Fruit fly (Drosophila melanogaster) whole organism, prepupa: ENCODE measurements around the gene lsn.
A peak's percentile ranks its signal among the peaks of the same experiment; 100 is the strongest.

Experiments used
- CG10631 ChIP-seq: fragments of 200-800 bp; sonication (Bioruptor generic); optimal IDR thresholded peaks from 2 replicates; lab custom pipeline; 2016; ENCODE audit warnings: missing biosample characterization, missing genetic modification characterization
- CG10669 ChIP-seq: fragments of 200-800 bp; sonication (Bioruptor generic); optimal IDR thresholded peaks from 3 replicates; lab custom pipeline; 2018; ENCODE audit warnings: missing biosample characterization, mild to moderate bottlenecking, missing genetic modification characterization, moderate library complexity
- CG11762 ChIP-seq: fragments of 200-800 bp; sonication (Bioruptor generic); optimal IDR thresholded peaks from 3 replicates; lab custom pipeline; 2016; ENCODE audit warnings: missing biosample characterization, missing genetic modification characterization; ENCODE audit not compliant: insufficient read depth
- CG11902 ChIP-seq: fragments of 200-800 bp; sonication (Bioruptor generic); optimal IDR thresholded peaks from 3 replicates; lab custom pipeline; 2016; ENCODE audit warnings: missing biosample characterization, missing genetic modification characterization
- CG15336 ChIP-seq: fragments of 200-800 bp; sonication (Bioruptor generic); IDR thresholded peaks from 2 replicates; pipeline ENCODE4 v1.3.6; 2022; ENCODE audit warnings: missing biosample characterization, missing genetic modification characterization
- CG1621 ChIP-seq: fragments of 200-800 bp; sonication (Bioruptor generic); optimal IDR thresholded peaks from 3 replicates; lab custom pipeline; 2018; ENCODE audit warnings: missing biosample characterization, mild to moderate bottlenecking, missing genetic modification characterization
- CG3032 ChIP-seq: fragments of 200-800 bp; optimal IDR thresholded peaks from 2 replicates; lab custom pipeline; 2019; ENCODE audit warnings: missing biosample characterization, mild to moderate bottlenecking, missing genetic modification characterization, moderate library complexity
- CG31627 ChIP-seq: fragments of 200-800 bp; sonication (Bioruptor generic); optimal IDR thresholded peaks from 3 replicates; lab custom pipeline; 2016; ENCODE audit warnings: missing biosample characterization, missing genetic modification characterization
- CG32006 ChIP-seq: fragments of 200-800 bp; sonication (Bioruptor generic); optimal IDR thresholded peaks from 3 replicates; lab custom pipeline; 2017; ENCODE audit warnings: missing biosample characterization, mild to moderate bottlenecking, missing genetic modification characterization
- CG34406 ChIP-seq: fragments of 200-800 bp; sonication (Bioruptor generic); optimal IDR thresholded peaks from 3 replicates; lab custom pipeline; 2016; ENCODE audit warnings: missing biosample characterization, missing genetic modification characterization
- CG3919 ChIP-seq: fragments of 200-800 bp; sonication (Bioruptor generic); optimal IDR thresholded peaks from 3 replicates; lab custom pipeline; 2016; ENCODE audit warnings: missing biosample characterization, missing genetic modification characterization
- CG6163 ChIP-seq: fragments of 200-800 bp; sonication (Bioruptor generic); IDR thresholded peaks from 3 replicates; pipeline ENCODE4 v1.3.6; 2022; ENCODE audit warnings: missing biosample characterization, missing genetic modification characterization
- CG6276 ChIP-seq: fragments of 200-800 bp; sonication (Bioruptor generic); optimal IDR thresholded peaks from 2 replicates; lab custom pipeline; 2017; ENCODE audit warnings: missing biosample characterization, mild to moderate bottlenecking, missing genetic modification characterization
- CG6808 ChIP-seq: fragments of 200-800 bp; sonication (Bioruptor generic); optimal IDR thresholded peaks from 3 replicates; lab custom pipeline; 2017; ENCODE audit warnings: missing biosample characterization, missing genetic modification characterization, mild to moderate bottlenecking, moderate library complexity, missing genetic modification reagents
- CG6854 ChIP-seq: fragments of 200-800 bp; sonication (Bioruptor generic); optimal IDR thresholded peaks from 2 replicates; lab custom pipeline; 2017; ENCODE audit warnings: missing biosample characterization, mild to moderate bottlenecking, missing genetic modification characterization
- CG7368 ChIP-seq: fragments of 200-800 bp; sonication (Bioruptor generic); optimal IDR thresholded peaks from 3 replicates; lab custom pipeline; 2016; ENCODE audit warnings: missing biosample characterization, missing genetic modification characterization
- CG8119 ChIP-seq: fragments of 200-800 bp; sonication (Bioruptor generic); IDR thresholded peaks from 3 replicates; pipeline ENCODE4 v1.3.6; 2022; ENCODE audit warnings: missing biosample characterization, missing genetic modification characterization
- CG8319 ChIP-seq: fragments of 200-800 bp; sonication (Bioruptor generic); optimal IDR thresholded peaks from 3 replicates; lab custom pipeline; 2016; ENCODE audit warnings: missing biosample characterization, missing genetic modification characterization
- CG8632 ChIP-seq: fragments of 200-800 bp; sonication (Bioruptor generic); optimal IDR thresholded peaks from 3 replicates; lab custom pipeline; 2016; ENCODE audit warnings: missing biosample characterization, missing genetic modification characterization
- CG9139 ChIP-seq: fragments of 200-800 bp; sonication (Bioruptor generic); optimal IDR thresholded peaks from 3 replicates; lab custom pipeline; 2017; ENCODE audit warnings: missing biosample characterization, mild to moderate bottlenecking, missing genetic modification characterization
- Eip75B ChIP-seq: fragments of 200-800 bp; sonication (Bioruptor generic); optimal IDR thresholded peaks from 3 replicates; lab custom pipeline; 2016; ENCODE audit warnings: missing biosample characterization, missing genetic modification characterization
- Eip78C ChIP-seq: fragments of 200-800 bp; sonication (Bioruptor generic); peaks from one replicate; lab custom pipeline; 2016; ENCODE audit warnings: missing biosample characterization, missing genetic modification characterization
- Eip93F ChIP-seq: fragments of 200-800 bp; sonication (Bioruptor generic); optimal IDR thresholded peaks from 2 replicates; lab custom pipeline; 2016; ENCODE audit warnings: missing biosample characterization, mild to moderate bottlenecking, missing genetic modification characterization
- Ets21C ChIP-seq: fragments of 200-800 bp; sonication (Bioruptor generic); optimal IDR thresholded peaks from 3 replicates; lab custom pipeline; 2016; ENCODE audit warnings: missing biosample characterization, missing genetic modification characterization
- Ets96B ChIP-seq: fragments of 200-800 bp; optimal IDR thresholded peaks from 2 replicates; lab custom pipeline; 2019; ENCODE audit warnings: missing biosample characterization, mild to moderate bottlenecking, missing genetic modification characterization, moderate library complexity
- OdsH ChIP-seq: fragments of 200-800 bp; sonication (Bioruptor generic); optimal IDR thresholded peaks from 3 replicates; lab custom pipeline; 2016; ENCODE audit warnings: missing biosample characterization, missing genetic modification characterization
- Smox ChIP-seq: fragments of 200-800 bp; sonication (Bioruptor generic); optimal IDR thresholded peaks from 3 replicates; lab custom pipeline; 2016; ENCODE audit warnings: missing biosample characterization, missing genetic modification characterization
- Sox102F ChIP-seq: fragments of 200-800 bp; sonication (Bioruptor generic); optimal IDR thresholded peaks from 2 replicates; lab custom pipeline; 2016; ENCODE audit warnings: missing biosample characterization, mild to moderate bottlenecking, missing genetic modification characterization
- Sox15 ChIP-seq: fragments of 200-800 bp; sonication (Bioruptor generic); optimal IDR thresholded peaks from 3 replicates; lab custom pipeline; 2016; ENCODE audit warnings: missing biosample characterization, missing genetic modification characterization
- acj6 ChIP-seq: fragments of 200-800 bp; sonication (Bioruptor generic); optimal IDR thresholded peaks from 3 replicates; lab custom pipeline; 2016; ENCODE audit warnings: missing biosample characterization, missing genetic modification characterization
- cyc ChIP-seq: fragments of 200-800 bp; sonication (Bioruptor generic); optimal IDR thresholded peaks from 3 replicates; lab custom pipeline; 2016; ENCODE audit warnings: missing biosample characterization, missing genetic modification characterization
- dsx ChIP-seq: fragments of 200-800 bp; optimal IDR thresholded peaks from 3 replicates; lab custom pipeline; 2019; ENCODE audit warnings: missing biosample characterization, mild to moderate bottlenecking, missing genetic modification characterization, moderate library complexity; ENCODE audit not compliant: poor library complexity, severe bottlenecking
- eg ChIP-seq: fragments of 200-800 bp; sonication (Bioruptor generic); IDR thresholded peaks from 3 replicates; pipeline ENCODE4 v1.3.6; 2022; ENCODE audit warnings: missing biosample characterization, missing genetic modification characterization
- esn ChIP-seq: fragments of 200-800 bp; sonication (Bioruptor generic); optimal IDR thresholded peaks from 2 replicates; lab custom pipeline; 2016; ENCODE audit warnings: missing biosample characterization, mild to moderate bottlenecking, missing genetic modification characterization, moderate library complexity
- fd59A ChIP-seq: fragments of 200-800 bp; sonication (Bioruptor generic); optimal IDR thresholded peaks from 2 replicates; lab custom pipeline; 2017; ENCODE audit warnings: missing biosample characterization, mild to moderate bottlenecking, missing genetic modification characterization, missing genetic modification reagents
- fkh ChIP-seq: fragments of 200-800 bp; sonication (Bioruptor generic); optimal IDR thresholded peaks from 3 replicates; lab custom pipeline; 2017; ENCODE audit warnings: missing biosample characterization, mild to moderate bottlenecking, missing genetic modification characterization, moderate library complexity
- lz ChIP-seq: fragments of 200-800 bp; sonication (Bioruptor generic); optimal IDR thresholded peaks from 3 replicates; lab custom pipeline; 2016; ENCODE audit warnings: missing biosample characterization, missing genetic modification characterization
- pdm3 ChIP-seq: fragments of 200-800 bp; sonication (Bioruptor generic); optimal IDR thresholded peaks from 3 replicates; lab custom pipeline; 2016; ENCODE audit warnings: missing biosample characterization, missing genetic modification characterization
- spab ChIP-seq: fragments of 200-800 bp; sonication (Bioruptor generic); optimal IDR thresholded peaks from 2 replicates; lab custom pipeline; 2017; ENCODE audit warnings: missing biosample characterization, mild to moderate bottlenecking, missing genetic modification characterization, missing genetic modification reagents
- ss ChIP-seq, 2 experiments: fragments of 200-800 bp; sonication (Bioruptor generic); optimal IDR thresholded peaks; 2 replicates in 1 of 2; 3 replicates in 1 of 2; lab custom pipeline; 2017 to 2018; ENCODE audit warnings: mild to moderate bottlenecking in 2 of 2, missing biosample characterization in 2 of 2, missing genetic modification characterization in 2 of 2, moderate library complexity in 1 of 2
- svp ChIP-seq: fragments of 200-800 bp; sonication (Bioruptor generic); peaks from one replicate; lab custom pipeline; 2016; ENCODE audit warnings: missing biosample characterization, missing genetic modification characterization
- vri ChIP-seq: fragments of 200-800 bp; sonication (Bioruptor generic); optimal IDR thresholded peaks from 3 replicates; lab custom pipeline; 2016; ENCODE audit warnings: missing biosample characterization, mild to moderate bottlenecking, missing genetic modification characterization

The lsn gene

dm6 chr3R:21823699-21824406 is 41.1 kb upstream of the lsn start (continued):
- TF ChIP-seq Sox15 (no peak), CG15336 (GFP tag; lab: Robert Waterston, UW) (no peak), CG32006 (peak; percentile 7), CG3032 (tag; lab: Kevin White, UChicago) (peak; percentile 80), Eip93F (GFP tag; lab: Kevin White, UChicago) (no peak), svp (GFP tag; lab: Kevin White, UChicago) (peak; percentile 68), CG6854 (GFP tag; lab: Kevin White, UChicago) (peak; percentile 16), CG11902 (GFP tag; lab: Kevin White, UChicago) (peak; percentile 65), spab (peak; percentile 38)

DNA sequence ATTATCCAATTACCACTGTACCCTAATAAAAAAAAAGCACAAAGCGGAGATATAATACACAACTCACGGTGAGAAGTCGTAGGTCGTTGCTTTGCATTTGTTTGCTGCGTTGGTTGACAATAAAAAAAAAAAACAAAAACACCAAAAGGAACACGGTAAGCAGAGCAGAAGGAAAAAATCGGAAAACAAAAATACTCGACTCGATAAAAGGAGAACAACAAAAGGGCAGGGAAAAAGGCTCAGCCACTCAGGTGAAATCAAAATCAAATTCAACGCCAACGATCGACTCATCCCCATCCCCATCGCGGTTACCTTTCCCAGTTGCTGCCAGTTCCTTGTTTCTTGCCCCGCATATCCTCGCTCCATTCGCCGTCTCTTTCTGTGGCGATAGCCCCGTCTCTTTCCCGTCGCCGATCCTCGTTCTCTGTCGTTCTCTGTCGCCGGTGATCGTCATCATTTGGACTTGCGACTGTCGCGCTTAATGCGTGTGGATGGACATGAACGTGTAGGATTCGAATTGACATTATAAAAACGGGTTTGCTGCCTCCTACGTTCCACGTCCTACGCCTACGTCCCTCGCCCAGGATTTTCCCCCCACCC is 40.5 kb upstream of the lsn start:
- no peak for TF ChIP-seq CG34406 (GFP tag; lab: Kevin White, UChicago)
- no peak for TF ChIP-seq Eip78C
- TF ChIP-seq spab = peak; percentile 45
- TF ChIP-seq CG10669 = no peak
- 0 out of 3 replicates have a peak, but pooled peaks have one; percentile 7 for TF ChIP-seq eg (GFP tag; lab: Robert Waterston, UW)
- TF ChIP-seq CG8119 (GFP tag; lab: Robert Waterston, UW) = no peak
- peak; percentile 14; the same call in 2 of the 3 replicates for TF ChIP-seq CG6163 (GFP tag; lab: Robert Waterston, UW)
- peak; percentile 81 for TF ChIP-seq CG9139
- peak; percentile 11 for TF ChIP-seq CG1621
- TF ChIP-seq vri (GFP tag; lab: Kevin White, UChicago) = no peak
- TF ChIP-seq CG8319 = no peak
- TF ChIP-seq fd59A (GFP tag; lab: Kevin White, UChicago) = peak; percentile 11
- TF ChIP-seq ss (GFP tag; optimal IDR thresholded peaks at IDR 0.05; lab: Kevin White, UChicago) = peak; percentile 69 to 80
- TF ChIP-seq CG6808 (GFP tag; lab: Kevin White, UChicago) = peak; percentile 71

DNA sequence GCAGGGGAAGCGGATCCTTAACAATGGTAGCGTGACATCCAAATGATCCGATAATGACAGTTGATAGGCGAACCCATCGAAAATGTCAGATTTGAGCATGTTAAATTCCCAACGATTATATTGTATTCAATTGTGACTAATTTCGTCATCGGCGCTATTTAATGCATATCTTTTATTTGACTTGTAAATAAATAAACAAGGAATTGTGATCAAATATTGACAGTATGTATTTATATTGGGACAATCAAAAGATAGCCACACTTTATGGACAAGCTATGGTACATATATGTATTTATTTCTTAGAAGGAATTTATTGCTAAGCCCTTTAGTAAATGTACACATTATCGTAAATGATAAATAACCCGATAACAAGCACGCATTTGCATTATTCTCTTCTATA is 39.8 kb upstream of the lsn start:
- no peak for TF ChIP-seq acj6 (GFP tag; lab: Kevin White, UChicago)
- no peak for TF ChIP-seq cyc (GFP tag; lab: Kevin White, UChicago)
- peak; percentile 54 for TF ChIP-seq fkh (GFP tag; lab: Kevin White, UChicago)
- no peak for TF ChIP-seq esn (GFP tag; lab: Kevin White, UChicago)
- no peak for TF ChIP-seq CG9139
- no peak for TF ChIP-seq OdsH
- no peak for TF ChIP-seq Smox (GFP tag; lab: Kevin White, UChicago)
- no peak for TF ChIP-seq Ets21C (GFP tag; lab: Kevin White, UChicago)
- no peak for TF ChIP-seq CG3032 (tag; lab: Kevin White, UChicago)
- TF ChIP-seq Eip78C = peak; percentile 57
- TF ChIP-seq CG8632 = no peak

- TF ChIP-seq Ets96B = peak; percentile 63
- TF ChIP-seq dsx = peak; percentile 25
- no peak for TF ChIP-seq CG1621
- TF ChIP-seq pdm3 = peak; percentile 39
- TF ChIP-seq CG7368 (GFP tag; lab: Kevin White, UChicago) = peak; percentile 21
- TF ChIP-seq CG8632 = peak; percentile 48
- no peak for TF ChIP-seq eg (GFP tag; lab: Robert Waterston, UW)
- TF ChIP-seq svp (GFP tag; lab: Kevin White, UChicago) = peak; percentile 64
- no peak for TF ChIP-seq Sox102F (GFP tag; lab: Kevin White, UChicago)
- TF ChIP-seq spab = peak; percentile 59
- no peak for TF ChIP-seq CG6163 (GFP tag; lab: Robert Waterston, UW)
- no peak for TF ChIP-seq lz (GFP tag; lab: Kevin White, UChicago)
- peak; percentile 17 for TF ChIP-seq Eip75B (GFP tag; lab: Kevin White, UChicago)
- TF ChIP-seq ss (GFP tag; optimal IDR thresholded peaks at IDR 0.05; lab: Kevin White, UChicago) = peak; percentile 9 to 67
- no peak for TF ChIP-seq CG11762 (GFP tag; lab: Kevin White, UChicago)
- peak; percentile 36 for TF ChIP-seq CG10631
- no peak for TF ChIP-seq CG31627 (GFP tag; lab: Kevin White, UChicago)
- TF ChIP-seq Eip78C = peak; percentile 87
- TF ChIP-seq fd59A (GFP tag; lab: Kevin White, UChicago) = peak; percentile 60
- no peak for TF ChIP-seq CG6276 (GFP tag; lab: Kevin White, UChicago)
- peak; percentile 45 for TF ChIP-seq CG3919 (GFP tag; lab: Kevin White, UChicago)
- TF ChIP-seq CG34406 (GFP tag; lab: Kevin White, UChicago) = peak; percentile 35
- TF ChIP-seq acj6 (GFP tag; lab: Kevin White, UChicago) = peak; percentile 54
Measured at dm6 chr3R:21825775-21826558, 39.0 kb upstream of the lsn start.
